Worm (Caenorhabditis elegans) whole organism, midembryonic: ENCODE data around the gene C04G6.4.

Experiments
- T22C8.4 ChIP-seq: fragments of 200-800 bp; sonication (Bioruptor generic); IDR thresholded peaks from 2 replicates; pipeline ENCODE4 v1.3.6; 2022; ENCODE audit warnings: missing genetic modification characterization, missing compliant biosample characterization
- cog-1 ChIP-seq: sonication (generic microtip); optimal IDR thresholded peaks from 2 replicates; lab custom pipeline; 2016; ENCODE audit warnings: missing genetic modification characterization, missing compliant biosample characterization
- flt-1 ChIP-seq: fragments of 200-800 bp; sonication (Bioruptor generic); IDR thresholded peaks from 2 replicates; pipeline ENCODE4 v1.3.6; 2022; ENCODE audit warnings: missing genetic modification characterization, missing compliant biosample characterization
- klf-2 ChIP-seq: fragments of 200-800 bp; sonication (Bioruptor generic); conservative IDR thresholded peaks from 2 replicates; pipeline ENCODE4 v1.3.6; 2022; ENCODE audit warnings: missing genetic modification reagents, missing genetic modification characterization, missing compliant biosample characterization
- med-1 ChIP-seq: sonication (generic microtip); optimal IDR thresholded peaks from 2 replicates; lab custom pipeline; 2017; ENCODE audit warnings: missing genetic modification characterization, mild to moderate bottlenecking, missing compliant biosample characterization, antibody characterized with exemption, missing genetic modification reagents; ENCODE audit not compliant: insufficient read depth
- ref-1 ChIP-seq: fragments of 200-800 bp; sonication (Bioruptor generic); conservative IDR thresholded peaks from 2 replicates; pipeline ENCODE4 v1.3.6; 2022; ENCODE audit warnings: missing genetic modification reagents, missing genetic modification characterization, missing compliant biosample characterization
- tab-1 ChIP-seq: fragments of 200-800 bp; sonication (Bioruptor generic); IDR thresholded peaks from 2 replicates; pipeline ENCODE4 v1.3.6; 2022; ENCODE audit warnings: missing genetic modification characterization, missing compliant biosample characterization
- ztf-23 ChIP-seq: fragments of 200-800 bp; sonication (Bioruptor generic); IDR thresholded peaks from 2 replicates; pipeline ENCODE4 v1.3.6; 2022; ENCODE audit warnings: missing genetic modification reagents, missing genetic modification characterization, missing compliant biosample characterization

DNA sequence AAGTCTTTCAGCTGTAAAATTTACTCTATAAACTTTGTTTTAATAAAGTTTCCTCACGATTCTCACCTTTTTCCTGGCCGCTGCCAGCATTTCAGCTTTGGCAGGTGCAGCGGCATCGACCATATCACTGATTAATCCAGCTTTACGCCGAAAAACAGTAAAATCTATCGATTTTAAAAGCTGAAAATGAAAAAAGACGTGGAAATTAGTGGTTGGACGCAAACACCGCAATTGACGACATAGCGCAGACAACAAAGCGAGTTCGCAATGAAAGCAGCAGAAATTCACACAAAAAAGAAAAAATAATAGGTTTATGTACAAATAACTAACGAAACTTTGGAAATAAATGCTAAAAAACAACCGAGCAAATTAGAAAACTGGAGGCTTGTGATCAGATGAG lies 43.3 kb downstream of the C04G6.4 start, which contains the start of gene golg-2:
- no peak for TF ChIP-seq flt-1
- TF ChIP-seq T22C8.4 (GFP tag; lab: Robert Waterston, UW), result no peak
- TF ChIP-seq cog-1 (tag; lab: Kevin White, UChicago), result no peak
- TF ChIP-seq ztf-23, result no peak
- no peak for TF ChIP-seq tab-1 (GFP tag; lab: Robert Waterston, UW)
- no peak for TF ChIP-seq ref-1 (GFP tag; lab: Robert Waterston, UW)
- TF ChIP-seq klf-2 (GFP tag; lab: Robert Waterston, UW), result no peak
- TF ChIP-seq med-1 (GFP tag; lab: Kevin White, UChicago), result no peak
